Worm (Caenorhabditis elegans): ENCODE measurements around the gene C48D5.3.

The C48D5.3 gene

ce11 chrIII:3532035-3532434 lies 49.5 kb downstream of the C48D5.3 start:
- peak; percentile 2 for TF ChIP-seq tbx-8 (GFP tag; optimal IDR thresholded peaks at IDR 0.05)
- TF ChIP-seq mls-2 (tag; optimal IDR thresholded peaks at IDR 0.05), result no peak
- peak; percentile 62 for TF ChIP-seq unc-62 (GFP tag; optimal IDR thresholded peaks at IDR 0.05)
- peak; percentile 59 for TF ChIP-seq pha-4 (tag; optimal IDR thresholded peaks at IDR 0.05)
- no peak for TF ChIP-seq ceh-83 (GFP tag; optimal IDR thresholded peaks at IDR 0.05)
- peak; percentile 89 for TF ChIP-seq ces-1 (GFP tag; optimal IDR thresholded peaks at IDR 0.05)
- TF ChIP-seq nhr-2 (tag; optimal IDR thresholded peaks at IDR 0.05), result peak; percentile 53
- peak; percentile 92 for TF ChIP-seq mep-1 (tag; optimal IDR thresholded peaks at IDR 0.05)
- peak; percentile 94 for TF ChIP-seq unc-120 (tag; optimal IDR thresholded peaks at IDR 0.05; ENCODE audit: poor library complexity, severe bottlenecking)
- peak; percentile 33 for TF ChIP-seq hlh-1 (tag; optimal IDR thresholded peaks at IDR 0.05)
- TF ChIP-seq lin-13 (tag; optimal IDR thresholded peaks at IDR 0.05), result peak; percentile 36
- TF ChIP-seq ceh-39 (tag; optimal IDR thresholded peaks at IDR 0.05), result peak; percentile 64
- TF ChIP-seq ham-2 (GFP tag; optimal IDR thresholded peaks at IDR 0.05), result peak; percentile 72
- TF ChIP-seq flh-1 (GFP tag; optimal IDR thresholded peaks at IDR 0.05), result no peak
- TF ChIP-seq nhr-237 (tag; optimal IDR thresholded peaks at IDR 0.05), result peak; percentile 17

- TF ChIP-seq mab-5 (tag; optimal IDR thresholded peaks at IDR 0.05) (no peak), bed-3 (GFP tag; optimal IDR thresholded peaks at IDR 0.05) (no peak), nhr-12 (tag; optimal IDR thresholded peaks at IDR 0.05) (no peak)
Measured at ce11 chrIII:3529744-3530208, 51.8 kb downstream of the C48D5.3 start, which contains the start of gene pitp-1. TSS of gene pitp-1 (minus strand) at chrIII:3529794.
